Fruit fly (Drosophila melanogaster) whole organism, embryonic: ENCODE data around the gene CG3032.

Source experiments
- ATbp ChIP-seq: fragments of 200-800 bp; sonication (Bioruptor generic); optimal IDR thresholded peaks from 2 replicates; lab custom pipeline; 2017; ENCODE audit warnings: missing biosample characterization, mild to moderate bottlenecking, missing genetic modification characterization, missing genetic modification reagents
- Aef1 ChIP-seq: fragments of 200-800 bp; sonication (Bioruptor generic); IDR thresholded peaks from 3 replicates; pipeline ENCODE4 v1.3.6; 2022; ENCODE audit warnings: missing biosample characterization, missing genetic modification characterization
- CG11696 ChIP-seq: fragments of 200-800 bp; sonication (Bioruptor generic); IDR thresholded peaks from 2 replicates; pipeline ENCODE4 v1.3.6; 2022; ENCODE audit warnings: missing biosample characterization, missing genetic modification characterization
- CG12155 ChIP-seq: fragments of 200-800 bp; sonication (Bioruptor generic); optimal IDR thresholded peaks from 3 replicates; lab custom pipeline; 2016; ENCODE audit warnings: missing biosample characterization, missing genetic modification characterization
- CG12391 ChIP-seq: fragments of 200-800 bp; sonication (Bioruptor generic); optimal IDR thresholded peaks from 3 replicates; lab custom pipeline; 2018; ENCODE audit warnings: missing biosample characterization, mild to moderate bottlenecking, missing genetic modification characterization, moderate library complexity
- CG13424 ChIP-seq: fragments of 200-800 bp; sonication (Bioruptor generic); optimal IDR thresholded peaks from 2 replicates; lab custom pipeline; 2019; ENCODE audit warnings: missing biosample characterization, mild to moderate bottlenecking, missing genetic modification characterization, moderate library complexity
- CG14441 ChIP-seq: fragments of 200-800 bp; sonication (Bioruptor generic); IDR thresholded peaks from 2 replicates; pipeline ENCODE4 v1.3.6; 2022; ENCODE audit warnings: missing biosample characterization, missing genetic modification characterization
- CG16815 ChIP-seq: fragments of 200-800 bp; sonication (Bioruptor generic); optimal IDR thresholded peaks from 3 replicates; lab custom pipeline; 2017; ENCODE audit warnings: missing biosample characterization, mild to moderate bottlenecking, missing genetic modification characterization
- CG17186 ChIP-seq: fragments of 200-800 bp; sonication (Bioruptor generic); optimal IDR thresholded peaks from 3 replicates; lab custom pipeline; 2017; ENCODE audit warnings: missing biosample characterization, missing genetic modification reagents, missing genetic modification characterization
- CG17359 ChIP-seq: fragments of 200-800 bp; sonication (Bioruptor generic); optimal IDR thresholded peaks from 3 replicates; lab custom pipeline; 2018; ENCODE audit warnings: missing biosample characterization, mild to moderate bottlenecking, missing genetic modification characterization, moderate library complexity
- CG17361 ChIP-seq: fragments of 200-800 bp; sonication (Bioruptor generic); IDR thresholded peaks from 3 replicates; pipeline ENCODE4 v1.3.6; 2022; ENCODE audit warnings: missing biosample characterization, missing genetic modification characterization
- CG17568 ChIP-seq: fragments of 200-800 bp; sonication (Bioruptor generic); optimal IDR thresholded peaks from 2 replicates; lab custom pipeline; 2018; ENCODE audit warnings: missing biosample characterization, mild to moderate bottlenecking, missing genetic modification characterization, moderate library complexity
- CG2678 ChIP-seq: fragments of 200-800 bp; sonication (Bioruptor generic); optimal IDR thresholded peaks from 3 replicates; lab custom pipeline; 2019; ENCODE audit warnings: missing biosample characterization, mild to moderate bottlenecking, missing genetic modification characterization, moderate library complexity
- CG31224 ChIP-seq: fragments of 200-800 bp; sonication (Bioruptor generic); IDR thresholded peaks from 2 replicates; pipeline ENCODE4 v1.3.6; 2022; ENCODE audit warnings: missing biosample characterization, missing genetic modification characterization
- CG33213 ChIP-seq: fragments of 200-800 bp; sonication (Bioruptor generic); optimal IDR thresholded peaks from 3 replicates; lab custom pipeline; 2016; ENCODE audit warnings: missing biosample characterization, missing genetic modification characterization
- CG3726 ChIP-seq: fragments of 200-800 bp; sonication (Bioruptor generic); IDR thresholded peaks from 3 replicates; pipeline ENCODE4, ENCODE4 v1.3.6; 2022; ENCODE audit warnings: missing biosample characterization, missing genetic modification characterization
- CG6254 ChIP-seq: fragments of 200-800 bp; sonication (Bioruptor generic); optimal IDR thresholded peaks from 3 replicates; lab custom pipeline; 2017; ENCODE audit warnings: mild to moderate bottlenecking, missing biosample characterization, missing genetic modification reagents, missing genetic modification characterization
- CG8281 ChIP-seq: fragments of 200-800 bp; sonication (Bioruptor generic); optimal IDR thresholded peaks from 2 replicates; lab custom pipeline; 2018; ENCODE audit warnings: missing biosample characterization, mild to moderate bottlenecking, missing genetic modification characterization, moderate library complexity
- Dp ChIP-seq: fragments of 200-800 bp; sonication (Bioruptor generic); optimal IDR thresholded peaks from 2 replicates; lab custom pipeline; 2018; ENCODE audit warnings: missing biosample characterization, mild to moderate bottlenecking, missing genetic modification characterization, moderate library complexity
- Fer1 ChIP-seq: fragments of 200-800 bp; sonication (Bioruptor generic); optimal IDR thresholded peaks from 2 replicates; lab custom pipeline; 2017; ENCODE audit warnings: missing biosample characterization, mild to moderate bottlenecking, missing genetic modification characterization
- Hmr ChIP-seq: fragments of 200-800 bp; sonication (Bioruptor generic); optimal IDR thresholded peaks from 3 replicates; lab custom pipeline; 2017; ENCODE audit warnings: mild to moderate bottlenecking, missing biosample characterization, missing genetic modification reagents, missing genetic modification characterization
- Hr78 ChIP-seq, 2 experiments: fragments of 200-800 bp in 1 of 2; fragments of >200 bp in 1 of 2; sonication (Bioruptor generic) in 1 of 2; optimal IDR thresholded peaks; 2 replicates each; lab custom pipeline; 2017 to 2019; ENCODE audit warnings: missing biosample characterization in 2 of 2, missing genetic modification characterization in 2 of 2, mild to moderate bottlenecking in 1 of 2, moderate library complexity in 1 of 2
- Kr ChIP-seq: fragments of 200-800 bp; sonication (Bioruptor generic); optimal IDR thresholded peaks from 2 replicates; lab custom pipeline; 2017; ENCODE audit warnings: missing biosample characterization, mild to moderate bottlenecking, missing genetic modification characterization
- Nf-YA ChIP-seq: fragments of 200-800 bp; sonication (Bioruptor generic); IDR thresholded peaks from 2 replicates; pipeline ENCODE4 v1.3.6; 2022; ENCODE audit warnings: missing biosample characterization, missing genetic modification characterization
- Sry-β ChIP-seq: fragments of 200-800 bp; sonication (Bioruptor generic); optimal IDR thresholded peaks from 2 replicates; lab custom pipeline; 2018; ENCODE audit warnings: missing biosample characterization, mild to moderate bottlenecking, missing genetic modification characterization, moderate library complexity
- Xbp1 ChIP-seq: fragments of 200-800 bp; sonication (Bioruptor generic); optimal IDR thresholded peaks from 3 replicates; lab custom pipeline; 2016; ENCODE audit warnings: missing biosample characterization, mild to moderate bottlenecking, missing genetic modification characterization
- YL-1 ChIP-seq: fragments of 200-800 bp; sonication (Bioruptor generic); optimal IDR thresholded peaks from 3 replicates; lab custom pipeline; 2017; ENCODE audit warnings: missing biosample characterization, mild to moderate bottlenecking, missing genetic modification characterization
- bbx ChIP-seq: fragments of 200-800 bp; sonication (Bioruptor generic); IDR thresholded peaks from 2 replicates; pipeline ENCODE4 v1.3.6; 2022; ENCODE audit warnings: missing biosample characterization, missing genetic modification characterization; ENCODE audit not compliant: partially characterized antibody
- chif ChIP-seq, 2 experiments: fragments of 200-800 bp; sonication (Bioruptor generic); optimal IDR thresholded peaks; 3 replicates each; lab custom pipeline; 2016; ENCODE audit warnings: missing biosample characterization in 2 of 2, missing genetic modification characterization in 2 of 2
- crol ChIP-seq: fragments of 200-800 bp; sonication (Bioruptor generic); IDR thresholded peaks from 2 replicates; pipeline ENCODE4 v1.3.6; 2022; ENCODE audit warnings: missing biosample characterization, missing genetic modification characterization
- dan ChIP-seq: fragments of 200-800 bp; sonication (Bioruptor generic); IDR thresholded peaks from 2 replicates; pipeline ENCODE4 v1.3.6; 2022; ENCODE audit warnings: missing biosample characterization, missing genetic modification characterization
- fd3F ChIP-seq: fragments of 200-800 bp; sonication (Bioruptor generic); optimal IDR thresholded peaks from 2 replicates; lab custom pipeline; 2018; ENCODE audit warnings: missing biosample characterization, mild to moderate bottlenecking, missing genetic modification characterization, moderate library complexity
- gem ChIP-seq: fragments of 200-800 bp; sonication (Bioruptor generic); optimal IDR thresholded peaks from 2 replicates; lab custom pipeline; 2019; ENCODE audit warnings: missing biosample characterization, mild to moderate bottlenecking, missing genetic modification characterization, moderate library complexity
- gsb ChIP-seq: fragments of 200-800 bp; sonication (Bioruptor generic); IDR thresholded peaks from 2 replicates; pipeline ENCODE4 v1.3.6; 2022; ENCODE audit warnings: missing biosample characterization, missing genetic modification characterization
- hkb ChIP-seq, 2 experiments: fragments of 200-800 bp in 1 of 2; fragments of >200 bp in 1 of 2; sonication (Bioruptor generic) in 1 of 2; IDR thresholded peaks in 1 of 2; optimal IDR thresholded peaks in 1 of 2; 2 replicates each; pipeline versions ENCODE4 v1.3.6 to Lab custom; 2017 to 2022; ENCODE audit warnings: missing biosample characterization in 1 of 2, missing genetic modification characterization in 1 of 2
- klu ChIP-seq: fragments of 200-800 bp; sonication (Bioruptor generic); IDR thresholded peaks from 2 replicates; pipeline ENCODE4 v1.3.6; 2022; ENCODE audit warnings: missing biosample characterization, missing genetic modification characterization
- nau ChIP-seq: fragments of 200-800 bp; sonication (Bioruptor generic); optimal IDR thresholded peaks from 3 replicates; lab custom pipeline; 2017; ENCODE audit warnings: missing biosample characterization, mild to moderate bottlenecking, missing genetic modification characterization, missing genetic modification reagents
- otp ChIP-seq: fragments of 200-800 bp; sonication (Bioruptor generic); IDR thresholded peaks from 3 replicates; pipeline ENCODE4, ENCODE4 v1.3.6; 2022; ENCODE audit warnings: missing biosample characterization, missing genetic modification characterization
- prd ChIP-seq, 3 experiments: fragments of >200 bp in 2 of 3; fragments of 200-800 bp in 1 of 3; sonication (Bioruptor generic) in 1 of 3; optimal IDR thresholded peaks in 2 of 3; IDR thresholded peaks in 1 of 3; 2 replicates in 2 of 3; 3 replicates in 1 of 3; pipeline versions ENCODE4 v1.3.6 to Lab custom; 2017 to 2022; ENCODE audit warnings: missing biosample characterization in 1 of 3, missing genetic modification characterization in 1 of 3
- row ChIP-seq: fragments of 200-800 bp; sonication (Bioruptor generic); IDR thresholded peaks from 3 replicates; pipeline ENCODE4 v1.3.6; 2022; ENCODE audit warnings: missing biosample characterization, missing genetic modification characterization
- schlank ChIP-seq: fragments of 200-800 bp; sonication (Bioruptor generic); optimal IDR thresholded peaks from 2 replicates; lab custom pipeline; 2018; ENCODE audit warnings: missing biosample characterization, mild to moderate bottlenecking, missing genetic modification characterization
- sna ChIP-seq: fragments of 200-800 bp; sonication (Bioruptor generic); IDR thresholded peaks from 2 replicates; pipeline ENCODE4 v1.3.6; 2022; ENCODE audit warnings: missing biosample characterization, missing genetic modification characterization; ENCODE audit not compliant: partially characterized antibody
- stc ChIP-seq: fragments of 200-800 bp; sonication (Bioruptor generic); IDR thresholded peaks from 2 replicates; pipeline ENCODE4 v1.3.6; 2022; ENCODE audit warnings: missing biosample characterization, missing genetic modification characterization
- tap ChIP-seq: fragments of 200-800 bp; optimal IDR thresholded peaks from 3 replicates; lab custom pipeline; 2019; ENCODE audit warnings: missing biosample characterization, mild to moderate bottlenecking, missing genetic modification characterization, moderate library complexity
- tll ChIP-seq, 2 experiments: fragments of 200-800 bp in 1 of 2; fragments of >200 bp in 1 of 2; sonication (Bioruptor generic) in 1 of 2; optimal IDR thresholded peaks; 2 replicates each; lab custom pipeline; 2017 to 2019; ENCODE audit warnings: missing biosample characterization in 2 of 2, missing genetic modification characterization in 2 of 2, mild to moderate bottlenecking in 1 of 2, moderate library complexity in 1 of 2
- tup ChIP-seq: fragments of 200-800 bp; sonication (Bioruptor generic); optimal IDR thresholded peaks from 2 replicates; lab custom pipeline; 2016; ENCODE audit warnings: missing biosample characterization, mild to moderate bottlenecking, missing genetic modification characterization, moderate library complexity

The CG3032 gene

dm6 chrX:6969364-6970137, 44.1 kb downstream of the CG3032 start, which contains the start of gene CG4586 (continued):
- TF ChIP-seq chif (GFP tag; optimal IDR thresholded peaks at IDR 0.05; lab: Kevin White, UChicago) (peak; percentile 92), prd (optimal IDR thresholded peaks at IDR 0.05; lab: Kevin White, UChicago) (no peak), prd (GFP tag; IDR thresholded peaks at IDR 0.05; lab: Robert Waterston, UW) (peak; percentile 90), CG17186 (GFP tag; lab: Kevin White, UChicago) (peak; percentile 69), sna (GFP tag; lab: Robert Waterston, UW) (no peak), crol (GFP tag; lab: Robert Waterston, UW) (0 out of 2 replicates have a peak, but pooled peaks have one; percentile 31), CG13424 (tag; lab: Kevin White, UChicago) (peak; percentile 93), row (peak; percentile 91), CG17359 (tag; lab: Kevin White, UChicago) (peak; percentile 97), schlank (tag; lab: Kevin White, UChicago) (peak; percentile 96), CG6254 (GFP tag; lab: Kevin White, UChicago) (peak; percentile 94), bbx (GFP tag; lab: Robert Waterston, UW) (no peak), YL-1 (peak; percentile 78), CG3726 (GFP tag; lab: Robert Waterston, UW) (peak; percentile 86), gsb (peak; percentile 90), fd3F (GFP tag; lab: Kevin White, UChicago) (peak; percentile 89), CG8281 (peak; percentile 79), Hmr (peak; percentile 98), CG12391 (peak; percentile 95), CG17568 (GFP tag; lab: Kevin White, UChicago) (peak; percentile 96), Hr78 (GFP tag; optimal IDR thresholded peaks at IDR 0.05; lab: Kevin White, UChicago) (peak in 1 of 2 experiments; percentile 72), Sry-β (GFP tag; lab: Kevin White, UChicago) (peak; percentile 39), ATbp (GFP tag; lab: Kevin White, UChicago) (peak; percentile 96), CG33213 (GFP tag; lab: Kevin White, UChicago) (peak; percentile 97), CG17361 (peak; percentile 86), stc (peak; percentile 96), tll (GFP tag; optimal IDR thresholded peaks at IDR 0.05; lab: Kevin White, UChicago) (no peak), nau (GFP tag; lab: Kevin White, UChicago) (peak; percentile 97), Dp (peak; percentile 3), hkb (optimal IDR thresholded peaks at IDR 0.05; lab: Kevin White, UChicago) (no peak), hkb (GFP tag; IDR thresholded peaks at IDR 0.05; lab: Robert Waterston, UW) (peak; percentile 99), Kr (GFP tag; lab: Kevin White, UChicago) (no peak), CG2678 (tag; lab: Kevin White, UChicago) (peak; percentile 96), gem (tag; lab: Kevin White, UChicago) (peak; percentile 95), tup (GFP tag; lab: Kevin White, UChicago) (peak; percentile 94), otp (GFP tag; lab: Robert Waterston, UW) (peak; percentile 96), CG12155 (peak; percentile 92), CG11696 (GFP tag; lab: Robert Waterston, UW) (peak; percentile 93), tap (tag; lab: Kevin White, UChicago) (peak; percentile 96), CG16815 (GFP tag; lab: Kevin White, UChicago) (peak; percentile 62), Fer1 (GFP tag; lab: Kevin White, UChicago) (peak; percentile 98), klu (peak; percentile 74), CG14441 (GFP tag; lab: Robert Waterston, UW) (peak; percentile 94), CG31224 (GFP tag; lab: Robert Waterston, UW) (peak; percentile 80), Nf-YA (peak; percentile 92), Aef1 (GFP tag; lab: Robert Waterston, UW) (peak; percentile 85), dan (no peak), Xbp1 (GFP tag; lab: Kevin White, UChicago) (peak; percentile 93)
